Worm (Caenorhabditis elegans) whole organism, L3 larva: ENCODE results near the gene srh-299.

Experiments used
- R02D3.7 ChIP-seq: fragments of 150-350 bp; optimal IDR thresholded peaks from 2 replicates; lab custom pipeline; 2014; ENCODE audit warnings: missing biosample characterization, missing genetic modification characterization
- aly-2 ChIP-seq: fragments of 150-350 bp; optimal IDR thresholded peaks from 2 replicates; lab custom pipeline; 2014; ENCODE audit warnings: missing biosample characterization, missing genetic modification characterization
- ama-1 ChIP-seq: fragments of 150-350 bp; optimal IDR thresholded peaks from 2 replicates; lab custom pipeline; 2018
- ceh-16 ChIP-seq: sonication (generic microtip); optimal IDR thresholded peaks from 2 replicates; lab custom pipeline; 2017; ENCODE audit warnings: missing biosample characterization, missing genetic modification characterization
- ceh-28 ChIP-seq: fragments of 150-350 bp; optimal IDR thresholded peaks from 2 replicates; lab custom pipeline; 2014; ENCODE audit warnings: missing biosample characterization, missing genetic modification reagents, missing genetic modification characterization
- ceh-82 ChIP-seq: fragments of 150-350 bp; optimal IDR thresholded peaks from 2 replicates; lab custom pipeline; 2014; ENCODE audit warnings: missing biosample characterization, missing genetic modification characterization
- egl-27 ChIP-seq: sonication (generic microtip); optimal IDR thresholded peaks from 4 replicates; lab custom pipeline; 2017; ENCODE audit warnings: missing biosample characterization, missing genetic modification reagents, missing genetic modification characterization
- egl-5 ChIP-seq: fragments of 150-350 bp; optimal IDR thresholded peaks from 2 replicates; lab custom pipeline; 2017; ENCODE audit warnings: missing biosample characterization, missing genetic modification reagents, missing genetic modification characterization, inconsistent platforms
- elt-1 ChIP-seq: fragments of 150-350 bp; optimal IDR thresholded peaks from 2 replicates; lab custom pipeline; 2014; ENCODE audit warnings: missing biosample characterization, missing genetic modification characterization
- elt-2 ChIP-seq: sonication (generic microtip); optimal IDR thresholded peaks from 2 replicates; lab custom pipeline; 2016; ENCODE audit warnings: missing genetic modification reagents, mild to moderate bottlenecking, missing genetic modification characterization, missing compliant biosample characterization
- elt-3 ChIP-seq, 3 experiments: fragments of 150-350 bp in 1 of 3; sonication (generic microtip) in 2 of 3; optimal IDR thresholded peaks; 2 replicates in 2 of 3; 4 replicates in 1 of 3; lab custom pipeline; 2014 to 2017; ENCODE audit warnings: missing biosample characterization in 3 of 3, missing genetic modification characterization in 3 of 3
- eor-1 ChIP-seq, 2 experiments: fragments of 150-350 bp; optimal IDR thresholded peaks; 2 replicates each; lab custom pipeline; 2014 to 2018; ENCODE audit warnings: missing biosample characterization in 2 of 2, missing genetic modification characterization in 2 of 2
- fkh-10 ChIP-seq: sonication (generic microtip); optimal IDR thresholded peaks from 2 replicates; lab custom pipeline; 2017; ENCODE audit warnings: missing biosample characterization, missing genetic modification reagents, missing genetic modification characterization
- fkh-2 ChIP-seq: fragments of 150-350 bp; optimal IDR thresholded peaks from 2 replicates; lab custom pipeline; 2014; ENCODE audit warnings: missing biosample characterization, missing genetic modification reagents, missing genetic modification characterization
- fos-1 ChIP-seq: fragments of 150-350 bp; optimal IDR thresholded peaks from 2 replicates; lab custom pipeline; 2014; ENCODE audit warnings: missing biosample characterization, missing genetic modification characterization
- hmg-11 ChIP-seq: sonication (generic microtip); optimal IDR thresholded peaks from 2 replicates; lab custom pipeline; 2016; ENCODE audit warnings: missing genetic modification characterization, missing compliant biosample characterization
- jun-1 ChIP-seq: fragments of 150-350 bp; optimal IDR thresholded peaks from 2 replicates; lab custom pipeline; 2014; ENCODE audit warnings: missing biosample characterization, missing genetic modification reagents, missing genetic modification characterization
- lin-15B ChIP-seq: fragments of 150-350 bp; optimal IDR thresholded peaks from 2 replicates; lab custom pipeline; 2014; ENCODE audit warnings: missing biosample characterization, missing genetic modification characterization
- lin-39 ChIP-seq: fragments of 150-350 bp; optimal IDR thresholded peaks from 2 replicates; lab custom pipeline; 2018; ENCODE audit warnings: missing biosample characterization, missing genetic modification reagents, missing genetic modification characterization
- lsy-12 ChIP-seq: sonication (generic microtip); optimal IDR thresholded peaks from 2 replicates; lab custom pipeline; 2016; ENCODE audit warnings: mild to moderate bottlenecking, missing genetic modification characterization, missing compliant biosample characterization
- mdl-1 ChIP-seq: fragments of 150-350 bp; optimal IDR thresholded peaks from 2 replicates; lab custom pipeline; 2014; ENCODE audit warnings: missing biosample characterization, missing genetic modification characterization
- mml-1 ChIP-seq: fragments of 150-350 bp; sonication (generic microtip); optimal IDR thresholded peaks from 3 replicates; lab custom pipeline; 2014; ENCODE audit warnings: missing biosample characterization, missing genetic modification characterization
- nfya-1 ChIP-seq: sonication (generic microtip); optimal IDR thresholded peaks from 2 replicates; lab custom pipeline; 2017; ENCODE audit warnings: missing genetic modification characterization, mild to moderate bottlenecking, missing compliant biosample characterization, antibody characterized with exemption, moderate library complexity; ENCODE audit not compliant: insufficient read depth
- nhr-11 ChIP-seq: fragments of 150-350 bp; optimal IDR thresholded peaks from 2 replicates; lab custom pipeline; 2014; ENCODE audit warnings: missing biosample characterization, missing genetic modification characterization
- nhr-23 ChIP-seq: fragments of 150-350 bp; optimal IDR thresholded peaks from 2 replicates; lab custom pipeline; 2014; ENCODE audit warnings: missing biosample characterization, missing genetic modification reagents, missing genetic modification characterization
- nhr-25 ChIP-seq: sonication (generic microtip); optimal IDR thresholded peaks from 2 replicates; lab custom pipeline; 2017; ENCODE audit warnings: missing biosample characterization, missing genetic modification characterization
- nhr-43 ChIP-seq: sonication (generic microtip); optimal IDR thresholded peaks from 2 replicates; lab custom pipeline; 2016; ENCODE audit warnings: mild to moderate bottlenecking, missing genetic modification characterization, missing compliant biosample characterization; ENCODE audit not compliant: poor library complexity, severe bottlenecking
- nhr-67 ChIP-seq: fragments of 150-350 bp; optimal IDR thresholded peaks from 2 replicates; lab custom pipeline; 2014; ENCODE audit warnings: missing biosample characterization, missing genetic modification characterization
- pha-4 ChIP-seq: fragments of 150-350 bp; optimal IDR thresholded peaks from 2 replicates; lab custom pipeline; 2014; ENCODE audit warnings: missing biosample characterization, missing genetic modification reagents, missing genetic modification characterization
- pqm-1 ChIP-seq: fragments of 150-350 bp; optimal IDR thresholded peaks from 2 replicates; lab custom pipeline; 2017; ENCODE audit warnings: missing biosample characterization, missing genetic modification characterization, inconsistent platforms
- sea-2 ChIP-seq: fragments of 150-350 bp; sonication (generic microtip); optimal IDR thresholded peaks from 4 replicates; lab custom pipeline; 2014; ENCODE audit warnings: missing biosample characterization, missing genetic modification reagents, missing genetic modification characterization
- skn-1 ChIP-seq: fragments of 150-350 bp; optimal IDR thresholded peaks from 2 replicates; lab custom pipeline; 2014; ENCODE audit warnings: missing biosample characterization, missing genetic modification characterization
- unc-39 ChIP-seq: sonication (generic microtip); optimal IDR thresholded peaks from 4 replicates; lab custom pipeline; 2017; ENCODE audit warnings: missing biosample characterization, missing genetic modification characterization
- ztf-11 ChIP-seq: fragments of 150-350 bp; optimal IDR thresholded peaks from 2 replicates; lab custom pipeline; 2014; ENCODE audit warnings: missing biosample characterization, missing genetic modification characterization
- ztf-4 ChIP-seq: fragments of 150-350 bp; optimal IDR thresholded peaks from 2 replicates; lab custom pipeline; 2014; ENCODE audit warnings: missing biosample characterization, missing genetic modification characterization

Gene srh-299

ce11 chrV:15876308-15876707 is 13.2 kb downstream of the srh-299 start, which contains the start of gene nhr-102:
nhr-102 (minus strand) TSS chrV:15876408.
- TF ChIP-seq unc-39 (tag; lab: Kevin White, UChicago): no peak
- no peak for TF ChIP-seq nhr-67
- no peak for TF ChIP-seq ama-1 (lab: Kevin White, UChicago)
- TF ChIP-seq nhr-23 (tag; lab: Kevin White, UChicago): no peak
- peak; percentile 25 for TF ChIP-seq elt-2
- no peak for TF ChIP-seq ztf-11 (tag; lab: Kevin White, UChicago)
- no peak for TF ChIP-seq fkh-2
- TF ChIP-seq, all 47 proteins: peak for 1

- TF ChIP-seq lsy-12 (no peak), fos-1 (tag; lab: Kevin White, UChicago) (no peak), nhr-43 (tag; lab: Kevin White, UChicago) (no peak), mdl-1 (tag; lab: Kevin White, UChicago) (no peak)
These were observed 16.4 kb downstream of the srh-299 start, which contains the start of gene nhr-84 for ce11 chrV:15879508-15879907. nhr-84 (minus strand) TSS chrV:15879608.

- no peak for TF ChIP-seq mdl-1 (tag; lab: Kevin White, UChicago)
- TF ChIP-seq egl-5 (tag; lab: Kevin White, UChicago): no peak
- peak; percentile 52 for TF ChIP-seq elt-2
- TF ChIP-seq elt-1: no peak
- peak; percentile 66 for TF ChIP-seq pqm-1 (tag; lab: Kevin White, UChicago)
- no peak for TF ChIP-seq aly-2 (tag; lab: Kevin White, UChicago)
- peak; percentile 26 for TF ChIP-seq pha-4
These were observed 16.9 kb downstream of the srh-299 start for ce11 chrV:15880033-15880432.

- TF ChIP-seq egl-27 (peak; percentile 63), pha-4 (peak; percentile 84), hmg-11 (peak; percentile 34), elt-3 (tag; optimal IDR thresholded peaks at IDR 0.05; lab: Kevin White, UChicago) (peak in 1 of 3 experiments; percentile 8), jun-1 (peak; percentile 69), skn-1 (peak; percentile 97), pqm-1 (tag; lab: Kevin White, UChicago) (peak; percentile 62), ceh-82 (no peak), fkh-2 (no peak), elt-1 (no peak), nhr-25 (tag; lab: Kevin White, UChicago) (peak; percentile 36), nhr-11 (no peak), ceh-28 (tag; lab: Kevin White, UChicago) (peak; percentile 68), elt-2 (peak; percentile 76), lin-15B (peak; percentile 15), fkh-10 (GFP tag; lab: Kevin White, UChicago) (no peak), mml-1 (tag; lab: Kevin White, UChicago) (no peak), nfya-1 (peak; percentile 18)
These were observed 17.6 kb downstream of the srh-299 start for ce11 chrV:15880705-15881104.

- TF ChIP-seq pqm-1 (tag; lab: Kevin White, UChicago) (no peak), R02D3.7 (tag; lab: Kevin White, UChicago) (no peak), ztf-4 (tag; lab: Kevin White, UChicago) (no peak), nhr-43 (tag; lab: Kevin White, UChicago) (no peak), fos-1 (tag; lab: Kevin White, UChicago) (no peak), sea-2 (GFP tag; lab: Kevin White, UChicago) (no peak), ceh-28 (tag; lab: Kevin White, UChicago) (no peak), ceh-16 (tag; lab: Kevin White, UChicago) (no peak), nhr-11 (no peak), lin-39 (no peak), lsy-12 (no peak), nhr-67 (no peak), fkh-10 (GFP tag; lab: Kevin White, UChicago) (no peak), eor-1 (tag; optimal IDR thresholded peaks at IDR 0.05; lab: Kevin White, UChicago) (no peak), lin-15B (no peak), skn-1 (no peak), nhr-25 (tag; lab: Kevin White, UChicago) (no peak)
- TF ChIP-seq, all 47 proteins: peak for 0
These were observed 21.6 kb downstream of the srh-299 start, which contains the start of gene oac-42 for ce11 chrV:15884698-15885097. oac-42 (minus strand) TSS chrV:15884798.
